Fruit fly (Drosophila melanogaster): ENCODE results near the gene CG14711.

DNA sequence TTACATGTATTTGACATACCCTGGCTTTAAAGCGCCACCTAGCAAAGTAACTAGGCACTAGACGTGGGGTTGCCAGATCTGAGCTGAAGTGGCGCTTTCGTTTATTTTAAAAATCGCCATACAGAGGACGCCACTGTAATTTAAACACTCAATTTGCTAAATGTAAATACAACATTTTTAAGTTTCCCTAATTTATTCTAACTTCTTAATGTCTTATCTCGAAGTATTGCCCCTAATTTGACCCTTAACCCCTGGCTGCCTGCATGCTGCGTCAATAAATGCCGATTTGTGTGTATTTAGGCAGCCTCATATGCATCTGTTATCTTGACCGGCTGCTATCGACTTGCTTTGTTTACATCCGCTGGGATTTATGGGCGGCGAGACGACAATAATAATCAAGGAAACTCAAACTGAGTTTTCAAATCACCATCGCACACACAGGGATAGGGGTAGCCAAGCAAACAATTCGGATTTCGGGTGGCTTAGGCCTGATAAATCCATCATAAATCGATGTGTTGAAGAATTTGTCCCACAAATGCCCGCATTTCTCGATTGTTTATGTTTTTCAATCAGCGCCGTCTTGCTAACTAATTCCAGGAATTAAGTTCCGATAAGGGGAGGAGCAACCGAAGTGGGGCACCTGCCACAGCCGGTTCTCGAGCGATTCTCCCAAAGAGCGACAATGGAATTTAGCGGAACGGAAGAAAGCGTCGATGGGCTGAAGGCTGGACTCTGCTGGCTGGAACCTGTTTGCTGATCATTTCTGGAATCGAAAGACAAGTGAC lies 9.7 kb upstream of the CG14711 start:
- no peak for TF ChIP-seq insv (optimal IDR thresholded peaks at IDR 0.05)
- no peak for TF ChIP-seq h (optimal IDR thresholded peaks at IDR 0.05)
- no peak for TF ChIP-seq psq (optimal IDR thresholded peaks at IDR 0.05)
- no peak for TF ChIP-seq ttk (optimal IDR thresholded peaks at IDR 0.05)
